Fruit fly (Drosophila melanogaster) whole organism, prepupa: ENCODE data around the gene CG6126.

Source experiments
- Blimp-1 ChIP-seq: fragments of 200-800 bp; sonication (Bioruptor generic); optimal IDR thresholded peaks from 3 replicates; lab custom pipeline; 2017; ENCODE audit warnings: missing biosample characterization, missing genetic modification characterization, mild to moderate bottlenecking, moderate library complexity, missing genetic modification reagents
- CG10631 ChIP-seq: fragments of 200-800 bp; sonication (Bioruptor generic); optimal IDR thresholded peaks from 2 replicates; lab custom pipeline; 2016; ENCODE audit warnings: missing biosample characterization, missing genetic modification characterization
- CG10669 ChIP-seq: fragments of 200-800 bp; sonication (Bioruptor generic); optimal IDR thresholded peaks from 3 replicates; lab custom pipeline; 2018; ENCODE audit warnings: missing biosample characterization, mild to moderate bottlenecking, missing genetic modification characterization, moderate library complexity
- CG11294 ChIP-seq: fragments of 200-800 bp; sonication (Bioruptor generic); IDR thresholded peaks from 2 replicates; pipeline ENCODE4 v1.3.6; 2022; ENCODE audit warnings: missing biosample characterization, missing genetic modification characterization
- CG11762 ChIP-seq: fragments of 200-800 bp; sonication (Bioruptor generic); optimal IDR thresholded peaks from 3 replicates; lab custom pipeline; 2016; ENCODE audit warnings: missing biosample characterization, missing genetic modification characterization; ENCODE audit not compliant: insufficient read depth
- CG11902 ChIP-seq: fragments of 200-800 bp; sonication (Bioruptor generic); optimal IDR thresholded peaks from 3 replicates; lab custom pipeline; 2016; ENCODE audit warnings: missing biosample characterization, missing genetic modification characterization
- CG15336 ChIP-seq: fragments of 200-800 bp; sonication (Bioruptor generic); IDR thresholded peaks from 2 replicates; pipeline ENCODE4 v1.3.6; 2022; ENCODE audit warnings: missing biosample characterization, missing genetic modification characterization
- CG1621 ChIP-seq: fragments of 200-800 bp; sonication (Bioruptor generic); optimal IDR thresholded peaks from 3 replicates; lab custom pipeline; 2018; ENCODE audit warnings: missing biosample characterization, mild to moderate bottlenecking, missing genetic modification characterization
- CG16779 ChIP-seq: fragments of 200-800 bp; sonication (Bioruptor generic); optimal IDR thresholded peaks from 3 replicates; lab custom pipeline; 2017; ENCODE audit warnings: missing biosample characterization, mild to moderate bottlenecking, missing genetic modification characterization
- CG3032 ChIP-seq: fragments of 200-800 bp; optimal IDR thresholded peaks from 2 replicates; lab custom pipeline; 2019; ENCODE audit warnings: missing biosample characterization, mild to moderate bottlenecking, missing genetic modification characterization, moderate library complexity
- CG31627 ChIP-seq: fragments of 200-800 bp; sonication (Bioruptor generic); optimal IDR thresholded peaks from 3 replicates; lab custom pipeline; 2016; ENCODE audit warnings: missing biosample characterization, missing genetic modification characterization
- CG32006 ChIP-seq: fragments of 200-800 bp; sonication (Bioruptor generic); optimal IDR thresholded peaks from 3 replicates; lab custom pipeline; 2017; ENCODE audit warnings: missing biosample characterization, mild to moderate bottlenecking, missing genetic modification characterization
- CG34406 ChIP-seq: fragments of 200-800 bp; sonication (Bioruptor generic); optimal IDR thresholded peaks from 3 replicates; lab custom pipeline; 2016; ENCODE audit warnings: missing biosample characterization, missing genetic modification characterization
- CG3919 ChIP-seq: fragments of 200-800 bp; sonication (Bioruptor generic); optimal IDR thresholded peaks from 3 replicates; lab custom pipeline; 2016; ENCODE audit warnings: missing biosample characterization, missing genetic modification characterization
- CG4318 ChIP-seq: fragments of 200-800 bp; sonication (Bioruptor generic); optimal IDR thresholded peaks from 3 replicates; lab custom pipeline; 2017; ENCODE audit warnings: missing biosample characterization, mild to moderate bottlenecking, missing genetic modification characterization
- CG6163 ChIP-seq: fragments of 200-800 bp; sonication (Bioruptor generic); IDR thresholded peaks from 3 replicates; pipeline ENCODE4 v1.3.6; 2022; ENCODE audit warnings: missing biosample characterization, missing genetic modification characterization
- CG6792 ChIP-seq: fragments of 200-800 bp; sonication (Bioruptor generic); optimal IDR thresholded peaks from 3 replicates; lab custom pipeline; 2016; ENCODE audit warnings: missing biosample characterization, missing genetic modification characterization
- CG6808 ChIP-seq: fragments of 200-800 bp; sonication (Bioruptor generic); optimal IDR thresholded peaks from 3 replicates; lab custom pipeline; 2017; ENCODE audit warnings: missing biosample characterization, missing genetic modification characterization, mild to moderate bottlenecking, moderate library complexity, missing genetic modification reagents
- CG7368 ChIP-seq: fragments of 200-800 bp; sonication (Bioruptor generic); optimal IDR thresholded peaks from 3 replicates; lab custom pipeline; 2016; ENCODE audit warnings: missing biosample characterization, missing genetic modification characterization
- CG8119 ChIP-seq: fragments of 200-800 bp; sonication (Bioruptor generic); IDR thresholded peaks from 3 replicates; pipeline ENCODE4 v1.3.6; 2022; ENCODE audit warnings: missing biosample characterization, missing genetic modification characterization
- CG8319 ChIP-seq: fragments of 200-800 bp; sonication (Bioruptor generic); optimal IDR thresholded peaks from 3 replicates; lab custom pipeline; 2016; ENCODE audit warnings: missing biosample characterization, missing genetic modification characterization
- CG8632 ChIP-seq: fragments of 200-800 bp; sonication (Bioruptor generic); optimal IDR thresholded peaks from 3 replicates; lab custom pipeline; 2016; ENCODE audit warnings: missing biosample characterization, missing genetic modification characterization
- CG9139 ChIP-seq: fragments of 200-800 bp; sonication (Bioruptor generic); optimal IDR thresholded peaks from 3 replicates; lab custom pipeline; 2017; ENCODE audit warnings: missing biosample characterization, mild to moderate bottlenecking, missing genetic modification characterization
- Eip78C ChIP-seq: fragments of 200-800 bp; sonication (Bioruptor generic); peaks from one replicate; lab custom pipeline; 2016; ENCODE audit warnings: missing biosample characterization, missing genetic modification characterization
- Eip93F ChIP-seq: fragments of 200-800 bp; sonication (Bioruptor generic); optimal IDR thresholded peaks from 2 replicates; lab custom pipeline; 2016; ENCODE audit warnings: missing biosample characterization, mild to moderate bottlenecking, missing genetic modification characterization
- Ets21C ChIP-seq: fragments of 200-800 bp; sonication (Bioruptor generic); optimal IDR thresholded peaks from 3 replicates; lab custom pipeline; 2016; ENCODE audit warnings: missing biosample characterization, missing genetic modification characterization
- Hr38 ChIP-seq: sonication (Bioruptor generic); optimal IDR thresholded peaks from 2 replicates; lab custom pipeline; 2016; ENCODE audit warnings: missing biosample characterization, missing genetic modification characterization
- Hr39 ChIP-seq: fragments of 200-800 bp; sonication (Bioruptor generic); optimal IDR thresholded peaks from 2 replicates; lab custom pipeline; 2016; ENCODE audit warnings: missing biosample characterization, missing genetic modification characterization
- Hr4 ChIP-seq: fragments of 200-800 bp; sonication (Bioruptor generic); optimal IDR thresholded peaks from 3 replicates; lab custom pipeline; 2016; ENCODE audit warnings: missing biosample characterization, missing genetic modification characterization
- Lpt ChIP-seq: fragments of 200-800 bp; sonication (Bioruptor generic); optimal IDR thresholded peaks from 3 replicates; lab custom pipeline; 2016; ENCODE audit warnings: missing biosample characterization, missing genetic modification characterization
- Met ChIP-seq: fragments of 200-800 bp; sonication (Bioruptor generic); optimal IDR thresholded peaks from 3 replicates; lab custom pipeline; 2016; ENCODE audit warnings: missing biosample characterization, missing genetic modification characterization
- OdsH ChIP-seq: fragments of 200-800 bp; sonication (Bioruptor generic); optimal IDR thresholded peaks from 3 replicates; lab custom pipeline; 2016; ENCODE audit warnings: missing biosample characterization, missing genetic modification characterization
- Smox ChIP-seq: fragments of 200-800 bp; sonication (Bioruptor generic); optimal IDR thresholded peaks from 3 replicates; lab custom pipeline; 2016; ENCODE audit warnings: missing biosample characterization, missing genetic modification characterization
- Sox102F ChIP-seq: fragments of 200-800 bp; sonication (Bioruptor generic); optimal IDR thresholded peaks from 2 replicates; lab custom pipeline; 2016; ENCODE audit warnings: missing biosample characterization, mild to moderate bottlenecking, missing genetic modification characterization
- Sox14 ChIP-seq: fragments of 200-800 bp; sonication (Bioruptor generic); optimal IDR thresholded peaks from 3 replicates; lab custom pipeline; 2016; ENCODE audit warnings: missing biosample characterization, missing genetic modification characterization
- Sox15 ChIP-seq: fragments of 200-800 bp; sonication (Bioruptor generic); optimal IDR thresholded peaks from 3 replicates; lab custom pipeline; 2016; ENCODE audit warnings: missing biosample characterization, missing genetic modification characterization
- acj6 ChIP-seq: fragments of 200-800 bp; sonication (Bioruptor generic); optimal IDR thresholded peaks from 3 replicates; lab custom pipeline; 2016; ENCODE audit warnings: missing biosample characterization, missing genetic modification characterization
- cyc ChIP-seq: fragments of 200-800 bp; sonication (Bioruptor generic); optimal IDR thresholded peaks from 3 replicates; lab custom pipeline; 2016; ENCODE audit warnings: missing biosample characterization, missing genetic modification characterization
- dsx ChIP-seq: fragments of 200-800 bp; optimal IDR thresholded peaks from 3 replicates; lab custom pipeline; 2019; ENCODE audit warnings: missing biosample characterization, mild to moderate bottlenecking, missing genetic modification characterization, moderate library complexity; ENCODE audit not compliant: poor library complexity, severe bottlenecking
- esn ChIP-seq: fragments of 200-800 bp; sonication (Bioruptor generic); optimal IDR thresholded peaks from 2 replicates; lab custom pipeline; 2016; ENCODE audit warnings: missing biosample characterization, mild to moderate bottlenecking, missing genetic modification characterization, moderate library complexity
- fd59A ChIP-seq: fragments of 200-800 bp; sonication (Bioruptor generic); optimal IDR thresholded peaks from 2 replicates; lab custom pipeline; 2017; ENCODE audit warnings: missing biosample characterization, mild to moderate bottlenecking, missing genetic modification characterization, missing genetic modification reagents
- fd85E ChIP-seq: fragments of 200-800 bp; sonication (Bioruptor generic); optimal IDR thresholded peaks from 3 replicates; lab custom pipeline; 2016; ENCODE audit warnings: missing biosample characterization, missing genetic modification characterization
- fkh ChIP-seq: fragments of 200-800 bp; sonication (Bioruptor generic); optimal IDR thresholded peaks from 3 replicates; lab custom pipeline; 2017; ENCODE audit warnings: missing biosample characterization, mild to moderate bottlenecking, missing genetic modification characterization, moderate library complexity
- lz ChIP-seq: fragments of 200-800 bp; sonication (Bioruptor generic); optimal IDR thresholded peaks from 3 replicates; lab custom pipeline; 2016; ENCODE audit warnings: missing biosample characterization, missing genetic modification characterization
- net ChIP-seq: fragments of 200-800 bp; sonication (Bioruptor generic); optimal IDR thresholded peaks from 3 replicates; lab custom pipeline; 2016; ENCODE audit warnings: missing biosample characterization, missing genetic modification characterization
- spab ChIP-seq: fragments of 200-800 bp; sonication (Bioruptor generic); optimal IDR thresholded peaks from 2 replicates; lab custom pipeline; 2017; ENCODE audit warnings: missing biosample characterization, mild to moderate bottlenecking, missing genetic modification characterization, missing genetic modification reagents
- ss ChIP-seq, 2 experiments: fragments of 200-800 bp; sonication (Bioruptor generic); optimal IDR thresholded peaks; 2 replicates in 1 of 2; 3 replicates in 1 of 2; lab custom pipeline; 2017 to 2018; ENCODE audit warnings: mild to moderate bottlenecking in 2 of 2, missing biosample characterization in 2 of 2, missing genetic modification characterization in 2 of 2, moderate library complexity in 1 of 2
- svp ChIP-seq: fragments of 200-800 bp; sonication (Bioruptor generic); peaks from one replicate; lab custom pipeline; 2016; ENCODE audit warnings: missing biosample characterization, missing genetic modification characterization
- topi ChIP-seq: fragments of 200-800 bp; sonication (Bioruptor generic); optimal IDR thresholded peaks from 3 replicates; lab custom pipeline; 2016; ENCODE audit warnings: missing biosample characterization, missing genetic modification characterization
- vri ChIP-seq: fragments of 200-800 bp; sonication (Bioruptor generic); optimal IDR thresholded peaks from 3 replicates; lab custom pipeline; 2016; ENCODE audit warnings: missing biosample characterization, mild to moderate bottlenecking, missing genetic modification characterization

The CG6126 gene

dm6 chr3R:16231385-16232307 is 28.8 kb upstream of the CG6126 start:
- peak; percentile 80 for TF ChIP-seq acj6 (GFP tag; lab: Kevin White, UChicago)
- peak; percentile 70 for TF ChIP-seq esn (GFP tag; lab: Kevin White, UChicago)
- TF ChIP-seq CG8319: peak; percentile 48
- peak; percentile 74 for TF ChIP-seq net (GFP tag; lab: Kevin White, UChicago)
- peak; percentile 70 for TF ChIP-seq topi (GFP tag; lab: Kevin White, UChicago)
- TF ChIP-seq Met (GFP tag; lab: Kevin White, UChicago): peak; percentile 65
- TF ChIP-seq fd85E (GFP tag; lab: Kevin White, UChicago): no peak
- peak; percentile 42 for TF ChIP-seq cyc (GFP tag; lab: Kevin White, UChicago)
- TF ChIP-seq Hr4 (GFP tag; lab: Kevin White, UChicago): peak; percentile 85
- TF ChIP-seq fd59A: peak; percentile 76
- peak; percentile 33 for TF ChIP-seq CG1621 (tag; lab: Kevin White, UChicago)
- TF ChIP-seq CG8119 (GFP tag; lab: Robert Waterston, UW): no peak
- TF ChIP-seq Hr38: no peak
- peak; percentile 88 for TF ChIP-seq Eip78C (GFP tag; lab: Kevin White, UChicago)
- TF ChIP-seq Sox14: peak; percentile 64
- peak; percentile 65 for TF ChIP-seq Sox15
- TF ChIP-seq spab (GFP tag; lab: Kevin White, UChicago): peak; percentile 68
- peak; percentile 70 for TF ChIP-seq CG8632 (GFP tag; lab: Kevin White, UChicago)
- peak; percentile 71 for TF ChIP-seq CG11902
- TF ChIP-seq CG3919: peak; percentile 76
- peak; percentile 78 for TF ChIP-seq Hr39 (GFP tag; lab: Kevin White, UChicago)
- TF ChIP-seq CG32006: peak; percentile 88
- peak; percentile 13 for TF ChIP-seq CG9139 (GFP tag; lab: Kevin White, UChicago)
- no peak for TF ChIP-seq CG15336 (GFP tag; lab: Robert Waterston, UW)
- peak; percentile 43 for TF ChIP-seq lz (GFP tag; lab: Kevin White, UChicago)
- TF ChIP-seq Sox102F: peak; percentile 43
- peak; percentile 3 for TF ChIP-seq Blimp-1 (GFP tag; lab: Kevin White, UChicago)
- peak; percentile 79 for TF ChIP-seq OdsH (GFP tag; lab: Kevin White, UChicago)
- no peak for TF ChIP-seq CG6163 (GFP tag; lab: Robert Waterston, UW)
- TF ChIP-seq fkh (GFP tag; lab: Kevin White, UChicago): peak; percentile 55
- peak; percentile 58 for TF ChIP-seq Ets21C (GFP tag; lab: Kevin White, UChicago)
- peak; percentile 81 for TF ChIP-seq svp (GFP tag; lab: Kevin White, UChicago)
- TF ChIP-seq CG31627: peak; percentile 62
- peak; percentile 16 to 83 for TF ChIP-seq ss (GFP tag; optimal IDR thresholded peaks at IDR 0.05; lab: Kevin White, UChicago)
- TF ChIP-seq Eip93F (GFP tag; lab: Kevin White, UChicago): peak; percentile 42
- TF ChIP-seq CG16779: peak; percentile 75
- TF ChIP-seq dsx (GFP tag; lab: Kevin White, UChicago): peak; percentile 51
- peak; percentile 64 for TF ChIP-seq CG7368 (GFP tag; lab: Kevin White, UChicago)
- peak; percentile 57 for TF ChIP-seq CG11762 (GFP tag; lab: Kevin White, UChicago)
- peak; percentile 78 for TF ChIP-seq CG10669 (GFP tag; lab: Kevin White, UChicago)
- TF ChIP-seq vri: peak; percentile 69
- TF ChIP-seq CG11294 (GFP tag; lab: Robert Waterston, UW): no peak
- TF ChIP-seq CG10631 (GFP tag; lab: Kevin White, UChicago): peak; percentile 73
- peak; percentile 72 for TF ChIP-seq CG4318 (GFP tag; lab: Kevin White, UChicago)
- peak; percentile 50 for TF ChIP-seq Smox (GFP tag; lab: Kevin White, UChicago)
- TF ChIP-seq CG6808 (GFP tag; lab: Kevin White, UChicago): peak; percentile 67
- peak; percentile 43 for TF ChIP-seq CG34406 (GFP tag; lab: Kevin White, UChicago)
- TF ChIP-seq Lpt (GFP tag; lab: Kevin White, UChicago): peak; percentile 43
- TF ChIP-seq CG6792 (GFP tag; lab: Kevin White, UChicago): peak; percentile 60
- peak; percentile 77 for TF ChIP-seq CG3032 (tag; lab: Kevin White, UChicago)
